Worm (Caenorhabditis elegans): Measurements from ENCODE around the gene C14H10.3.
A peak's percentile ranks its signal among the peaks of the same experiment; 100 is the strongest.

Gene C14H10.3

DNA sequence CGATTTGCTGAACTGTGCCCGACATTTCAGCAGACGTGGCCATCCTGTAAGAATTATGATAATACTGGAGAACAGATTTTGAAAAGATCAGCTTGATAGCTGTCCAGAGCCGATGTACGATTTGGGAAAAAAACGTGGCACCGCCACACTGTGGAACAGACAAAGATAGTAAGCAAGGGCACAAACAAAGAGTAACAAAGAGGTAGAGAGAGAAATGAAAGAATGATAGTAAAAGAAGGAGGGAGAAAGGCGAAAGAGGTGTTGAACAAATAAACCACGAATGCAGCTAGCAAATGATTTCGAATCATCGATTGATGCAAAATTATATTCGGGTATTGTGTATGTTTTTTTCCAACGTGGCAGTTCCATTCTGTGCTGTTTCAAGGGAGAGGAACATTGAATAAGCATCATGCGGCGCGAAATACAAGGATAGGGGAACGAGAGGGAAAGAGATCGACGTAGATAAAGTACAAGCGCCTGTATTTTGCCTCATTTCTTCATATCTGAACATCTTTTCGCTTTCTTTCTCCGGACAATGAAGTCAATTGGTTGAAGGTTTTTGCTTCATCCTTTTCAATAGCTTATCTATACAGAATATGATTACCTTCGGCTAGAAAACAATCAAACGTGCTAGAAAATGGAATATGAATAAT is at the start of gene C14H10.3:
TSS of gene C14H10.3 (minus strand) at position 44 of the 653 bp plus-strand sequence.
- no peak for TF ChIP-seq nhr-47 (tag; optimal IDR thresholded peaks at IDR 0.05)
- no peak for TF ChIP-seq vab-15 (tag; optimal IDR thresholded peaks at IDR 0.05)
- TF ChIP-seq mep-1 (tag; optimal IDR thresholded peaks at IDR 0.05), result no peak
- TF ChIP-seq elt-2 (tag; optimal IDR thresholded peaks at IDR 0.05), result no peak
- no peak for TF ChIP-seq ztf-11 (tag; optimal IDR thresholded peaks at IDR 0.05)
- TF ChIP-seq egl-27 (tag; optimal IDR thresholded peaks at IDR 0.05), result no peak
- no peak for TF ChIP-seq nhr-237 (tag; optimal IDR thresholded peaks at IDR 0.05)
- TF ChIP-seq blmp-1 (tag; optimal IDR thresholded peaks at IDR 0.05), result peak; percentile 83
- TF ChIP-seq lin-14 (GFP tag; optimal IDR thresholded peaks at IDR 0.05), result peak; percentile 5
- no peak for TF ChIP-seq F16B12.6 (tag; optimal IDR thresholded peaks at IDR 0.05)
- no peak for TF ChIP-seq pag-3 (tag; optimal IDR thresholded peaks at IDR 0.05; ENCODE audit: borderline replicate concordance, insufficient read depth)
- no peak for TF ChIP-seq nhr-28 (tag; optimal IDR thresholded peaks at IDR 0.05)
- no peak for TF ChIP-seq efl-3 (GFP tag; optimal IDR thresholded peaks at IDR 0.05)
- no peak for TF ChIP-seq ztf-4 (tag; optimal IDR thresholded peaks at IDR 0.05)
- no peak for TF ChIP-seq unc-86 (tag; optimal IDR thresholded peaks at IDR 0.05)
- TF ChIP-seq sup-37 (GFP tag; optimal IDR thresholded peaks at IDR 0.05), result no peak

DNA sequence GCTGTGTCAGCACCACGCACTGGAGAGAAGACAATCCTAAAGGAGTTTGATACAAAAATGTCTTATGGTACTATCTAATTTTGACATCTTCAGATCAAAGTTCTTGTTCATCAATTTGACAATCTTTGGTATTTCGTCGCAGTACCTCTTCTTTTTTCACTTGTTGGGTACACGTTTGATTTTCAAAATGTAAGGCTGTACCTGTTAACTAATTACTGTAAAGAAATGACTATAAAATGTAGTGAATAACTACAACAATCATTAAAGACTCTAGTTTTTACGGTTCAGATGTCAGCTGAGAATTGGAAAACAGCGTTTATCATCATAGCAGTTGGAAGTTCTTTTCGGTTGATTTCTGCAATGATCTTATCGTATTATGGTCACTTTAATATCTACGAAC is 49.2 kb upstream of the C14H10.3 start:
- TF ChIP-seq nhr-20 (tag; optimal IDR thresholded peaks at IDR 0.05) (peak; percentile 58), hlh-17 (GFP tag; optimal IDR thresholded peaks at IDR 0.05; ENCODE audit: borderline replicate concordance) (no peak), nhr-85 (tag) (peak; percentile 70), ceh-63 (GFP tag; optimal IDR thresholded peaks at IDR 0.05) (no peak), sup-37 (GFP tag; optimal IDR thresholded peaks at IDR 0.05) (no peak), fkh-10 (GFP tag; optimal IDR thresholded peaks at IDR 0.05) (no peak)

DNA sequence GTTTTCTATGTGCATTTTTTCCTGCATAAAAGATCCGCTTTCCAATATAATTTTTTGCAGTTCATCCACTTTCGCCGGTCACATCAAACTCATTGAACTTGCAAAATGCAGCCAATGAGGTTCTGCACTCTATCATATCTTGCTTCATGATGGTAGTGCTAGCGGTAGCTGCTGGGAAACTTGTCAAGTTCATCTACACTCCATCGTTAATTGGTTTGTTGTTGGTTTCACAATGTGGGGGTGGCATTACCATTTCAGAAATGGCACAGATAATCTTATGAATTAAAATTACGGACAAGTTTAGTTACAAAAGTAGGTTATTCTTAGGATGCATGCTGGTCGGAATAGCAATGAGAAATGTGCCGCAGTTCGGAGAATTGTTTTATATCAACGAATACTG is 46.5 kb upstream of the C14H10.3 start:
- TF ChIP-seq efl-1 (optimal IDR thresholded peaks at IDR 0.05) (no peak), efl-1 (GFP tag; optimal IDR thresholded peaks at IDR 0.05 in 1 of 2) (peak in 1 of 2 experiments; percentile 0), fkh-10 (GFP tag; optimal IDR thresholded peaks at IDR 0.05) (no peak)

DNA sequence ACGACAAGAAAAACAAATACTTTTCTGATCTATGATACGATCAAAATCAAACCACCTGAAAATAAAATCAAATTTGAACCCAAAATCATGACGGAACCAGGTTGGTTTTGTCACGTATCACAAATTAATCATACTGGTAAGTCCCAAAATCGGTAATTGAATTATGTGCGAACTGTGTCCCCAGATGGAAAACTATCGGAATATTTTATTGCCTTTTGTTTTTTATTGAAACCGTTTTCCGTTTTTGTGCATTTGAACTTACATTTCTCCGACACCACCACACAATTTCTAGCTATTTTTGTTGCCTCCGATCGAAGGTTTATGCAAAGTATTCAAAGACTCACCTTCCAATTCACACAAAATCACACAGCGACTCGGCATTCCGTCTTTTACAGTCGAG is 45.5 kb upstream of the C14H10.3 start, which contains the start of gene F41E7.2:
TSS of gene F41E7.2 (plus strand) at position 301 of the 400 bp plus-strand sequence.
- TF ChIP-seq sox-4 (tag; optimal IDR thresholded peaks at IDR 0.05), result no peak
- no peak for TF ChIP-seq C34B4.2 (tag; optimal IDR thresholded peaks at IDR 0.05)
- TF ChIP-seq C04F5.9 (tag; optimal IDR thresholded peaks at IDR 0.05), result no peak
- TF ChIP-seq lsy-2 (tag; optimal IDR thresholded peaks at IDR 0.05), result no peak
- TF ChIP-seq jun-1 (tag; optimal IDR thresholded peaks at IDR 0.05), result no peak

DNA sequence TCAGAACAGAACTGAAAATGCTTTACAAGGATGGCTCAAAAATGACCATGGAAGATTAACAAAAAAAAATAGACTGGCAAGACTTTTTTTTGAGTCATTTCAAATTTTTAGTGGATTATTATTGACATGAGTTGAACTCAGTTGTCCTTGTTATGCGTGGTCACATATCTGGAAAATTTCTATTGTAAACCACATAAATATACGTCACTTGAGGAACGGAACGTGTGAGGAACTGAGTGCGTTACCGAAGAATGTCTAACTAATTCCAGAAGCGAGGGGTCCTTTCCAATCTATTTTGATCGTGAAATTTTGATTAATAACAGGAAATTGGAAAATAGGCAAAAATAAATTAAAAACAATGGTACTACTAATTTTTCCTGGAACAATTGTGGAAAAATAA is 34.4 kb upstream of the C14H10.3 start:
- TF ChIP-seq efl-1 (optimal IDR thresholded peaks at IDR 0.05) (no peak), efl-1 (GFP tag; optimal IDR thresholded peaks at IDR 0.05 in 1 of 2) (peak in 1 of 2 experiments; percentile 52), ceh-82 (tag; optimal IDR thresholded peaks at IDR 0.05) (no peak)

DNA sequence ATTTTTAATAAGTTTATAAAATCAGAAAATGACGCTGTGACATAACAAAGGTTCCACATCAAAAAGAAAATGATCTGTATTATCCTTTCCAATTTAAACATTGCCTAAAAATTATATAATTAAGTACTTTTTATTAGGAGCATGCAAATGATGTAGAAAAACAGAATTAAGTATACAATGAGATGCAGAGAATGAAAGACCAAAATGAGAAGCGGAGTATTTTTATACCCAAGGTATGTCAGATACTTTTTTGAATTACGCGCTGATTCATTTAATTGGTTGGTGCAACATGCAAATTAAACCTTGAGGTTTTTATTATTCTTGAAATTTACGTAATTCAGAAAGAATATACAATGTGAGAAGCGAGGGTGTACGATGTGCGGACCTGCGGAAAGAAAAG is 32.1 kb upstream of the C14H10.3 start, which contains the start of gene C32A9.1:
TSS of gene C32A9.1 (minus strand) at position 101 of the 400 bp plus-strand sequence.
- no peak for TF ChIP-seq ama-1 (optimal IDR thresholded peaks at IDR 0.05)
- no peak for TF ChIP-seq unc-62 (GFP tag; optimal IDR thresholded peaks at IDR 0.05)
- TF ChIP-seq aha-1 (tag; optimal IDR thresholded peaks at IDR 0.05), result no peak
- TF ChIP-seq ceh-63 (GFP tag; optimal IDR thresholded peaks at IDR 0.05), result no peak
- TF ChIP-seq egl-13 (tag; optimal IDR thresholded peaks at IDR 0.05), result no peak
- no peak for TF ChIP-seq pax-3 (tag; optimal IDR thresholded peaks at IDR 0.05)
- TF ChIP-seq lin-15B (tag; optimal IDR thresholded peaks at IDR 0.05), result no peak
